Fruit fly (Drosophila melanogaster) whole organism, embryonic: ENCODE measurements around the gene Sec5.

ENCODE experiments used
- Aef1 ChIP-seq: fragments of 200-800 bp; sonication (Bioruptor generic); IDR thresholded peaks from 3 replicates; pipeline ENCODE4 v1.3.6; 2022; ENCODE audit warnings: missing biosample characterization, missing genetic modification characterization
- Blimp-1 ChIP-seq: fragments of 200-800 bp; sonication (Bioruptor generic); optimal IDR thresholded peaks from 3 replicates; lab custom pipeline; 2018; ENCODE audit warnings: missing biosample characterization, missing genetic modification characterization, mild to moderate bottlenecking, moderate library complexity, missing genetic modification reagents
- CG1233 ChIP-seq: fragments of 200-800 bp; sonication (Bioruptor generic); optimal IDR thresholded peaks from 4 replicates; lab custom pipeline; 2018; ENCODE audit warnings: missing biosample characterization, mild to moderate bottlenecking, missing genetic modification characterization
- CG14441 ChIP-seq: fragments of 200-800 bp; sonication (Bioruptor generic); IDR thresholded peaks from 2 replicates; pipeline ENCODE4 v1.3.6; 2022; ENCODE audit warnings: missing biosample characterization, missing genetic modification characterization
- CG15514 ChIP-seq: fragments of 200-800 bp; sonication (Bioruptor generic); optimal IDR thresholded peaks from 3 replicates; lab custom pipeline; 2017; ENCODE audit warnings: missing biosample characterization, missing genetic modification characterization, mild to moderate bottlenecking, moderate library complexity, missing genetic modification reagents
- CG17802 ChIP-seq: fragments of 200-800 bp; sonication (Bioruptor generic); optimal IDR thresholded peaks from 2 replicates; lab custom pipeline; 2018; ENCODE audit warnings: missing biosample characterization, mild to moderate bottlenecking, missing genetic modification characterization, moderate library complexity
- CG17829 ChIP-seq: fragments of 200-800 bp; optimal IDR thresholded peaks from 2 replicates; lab custom pipeline; 2019; ENCODE audit warnings: missing biosample characterization, mild to moderate bottlenecking, missing genetic modification characterization, moderate library complexity
- CG2712 ChIP-seq: fragments of 200-800 bp; optimal IDR thresholded peaks from 3 replicates; lab custom pipeline; 2019; ENCODE audit warnings: missing biosample characterization, mild to moderate bottlenecking, missing genetic modification characterization, moderate library complexity
- CG31441 ChIP-seq: fragments of 200-800 bp; sonication (Bioruptor generic); IDR thresholded peaks from 2 replicates; pipeline ENCODE4 v1.3.6; 2022; ENCODE audit warnings: missing biosample characterization, missing genetic modification characterization
- CG3163 ChIP-seq: fragments of 200-800 bp; sonication (Bioruptor generic); optimal IDR thresholded peaks from 3 replicates; lab custom pipeline; 2016; ENCODE audit warnings: missing biosample characterization, missing genetic modification characterization
- CG3847 ChIP-seq: fragments of 200-800 bp; sonication (Bioruptor generic); IDR thresholded peaks from 2 replicates; pipeline ENCODE4 v1.3.6; 2022; ENCODE audit warnings: missing biosample characterization, missing genetic modification characterization
- CG4424 ChIP-seq: fragments of 200-800 bp; sonication (Bioruptor generic); optimal IDR thresholded peaks from 3 replicates; lab custom pipeline; 2016; ENCODE audit warnings: missing biosample characterization, missing genetic modification characterization
- CG6175 ChIP-seq: fragments of 200-800 bp; sonication (Bioruptor generic); IDR thresholded peaks from 3 replicates; pipeline ENCODE4 v1.3.6; 2022; ENCODE audit warnings: missing biosample characterization, missing genetic modification characterization
- CG7963 ChIP-seq: fragments of 200-800 bp; sonication (Bioruptor generic); IDR thresholded peaks from 3 replicates; pipeline ENCODE4 v1.3.6; 2022; ENCODE audit warnings: missing biosample characterization, missing genetic modification characterization; ENCODE audit not compliant: partially characterized antibody
- CG7987 ChIP-seq: fragments of 200-800 bp; sonication (Bioruptor generic); optimal IDR thresholded peaks from 2 replicates; lab custom pipeline; 2018; ENCODE audit warnings: missing biosample characterization, mild to moderate bottlenecking, missing genetic modification characterization, moderate library complexity
- CG8388 ChIP-seq: fragments of 200-800 bp; sonication (Bioruptor generic); optimal IDR thresholded peaks from 2 replicates; lab custom pipeline; 2019; ENCODE audit warnings: missing biosample characterization, mild to moderate bottlenecking, missing genetic modification characterization, moderate library complexity
- CG9876 ChIP-seq: fragments of 200-800 bp; sonication (Bioruptor generic); optimal IDR thresholded peaks from 2 replicates; lab custom pipeline; 2016; ENCODE audit warnings: missing biosample characterization, missing genetic modification characterization
- CTCF ChIP-seq: fragments of 200-800 bp; sonication (Bioruptor generic); optimal IDR thresholded peaks from 2 replicates; lab custom pipeline; 2017; ENCODE audit warnings: missing biosample characterization, mild to moderate bottlenecking, missing genetic modification characterization, moderate library complexity
- D19A ChIP-seq: fragments of 200-800 bp; optimal IDR thresholded peaks from 3 replicates; lab custom pipeline; 2019; ENCODE audit warnings: missing biosample characterization, mild to moderate bottlenecking, missing genetic modification characterization, moderate library complexity
- Drgx ChIP-seq: fragments of 200-800 bp; sonication (Bioruptor generic); IDR thresholded peaks from 2 replicates; pipeline ENCODE4 v1.3.6; 2022; ENCODE audit warnings: missing biosample characterization, missing genetic modification characterization
- E2f2 ChIP-seq: fragments of 200-800 bp; sonication (Bioruptor generic); IDR thresholded peaks from 2 replicates; pipeline ENCODE4 v1.3.6; 2022; ENCODE audit warnings: missing biosample characterization, missing genetic modification characterization
- Hey ChIP-seq: fragments of 200-800 bp; sonication (Bioruptor generic); optimal IDR thresholded peaks from 3 replicates; lab custom pipeline; 2018; ENCODE audit warnings: missing biosample characterization, mild to moderate bottlenecking, missing genetic modification characterization
- HmgZ ChIP-seq: fragments of 200-800 bp; sonication (Bioruptor generic); optimal IDR thresholded peaks from 2 replicates; lab custom pipeline; 2018; ENCODE audit warnings: missing biosample characterization, mild to moderate bottlenecking, missing genetic modification characterization
- Jarid2 ChIP-seq: fragments of 200-800 bp; sonication (Bioruptor generic); optimal IDR thresholded peaks from 3 replicates; lab custom pipeline; 2017; ENCODE audit warnings: mild to moderate bottlenecking, missing biosample characterization, missing genetic modification reagents, missing genetic modification characterization
- NK7.1 ChIP-seq: fragments of 200-800 bp; sonication (Bioruptor generic); optimal IDR thresholded peaks from 3 replicates; lab custom pipeline; 2016; ENCODE audit warnings: missing biosample characterization, missing genetic modification characterization
- PHDP ChIP-seq: fragments of 200-800 bp; sonication (Bioruptor generic); optimal IDR thresholded peaks from 3 replicates; lab custom pipeline; 2018; ENCODE audit warnings: missing biosample characterization, mild to moderate bottlenecking, missing genetic modification characterization, moderate library complexity
- Side ChIP-seq: fragments of 200-800 bp; sonication (Bioruptor generic); optimal IDR thresholded peaks from 2 replicates; lab custom pipeline; 2016; ENCODE audit warnings: missing biosample characterization, missing genetic modification characterization
- Vsx1 ChIP-seq: fragments of 200-800 bp; sonication (Bioruptor generic); optimal IDR thresholded peaks from 2 replicates; lab custom pipeline; 2017; ENCODE audit warnings: missing biosample characterization, mild to moderate bottlenecking, missing genetic modification characterization, missing genetic modification reagents
- al ChIP-seq: fragments of 200-800 bp; sonication (Bioruptor generic); IDR thresholded peaks from 2 replicates; pipeline ENCODE4 v1.3.6; 2022; ENCODE audit warnings: missing biosample characterization, missing genetic modification characterization
- ase ChIP-seq: fragments of 200-800 bp; sonication (Bioruptor generic); IDR thresholded peaks from 3 replicates; pipeline ENCODE4 v1.3.6; 2022; ENCODE audit warnings: missing biosample characterization, missing genetic modification characterization
- ash1 ChIP-seq: fragments of 200-800 bp; sonication (Bioruptor generic); optimal IDR thresholded peaks from 2 replicates; lab custom pipeline; 2018; ENCODE audit warnings: missing biosample characterization, mild to moderate bottlenecking, missing genetic modification characterization
- ato ChIP-seq: fragments of 200-800 bp; sonication (Bioruptor generic); IDR thresholded peaks from 2 replicates; pipeline ENCODE4 v1.3.6; 2022; ENCODE audit warnings: missing biosample characterization, missing genetic modification characterization; ENCODE audit not compliant: partially characterized antibody
- bcd ChIP-seq: fragments of 200-800 bp; sonication (Bioruptor generic); optimal IDR thresholded peaks from 2 replicates; lab custom pipeline; 2017; ENCODE audit warnings: missing biosample characterization, mild to moderate bottlenecking, missing genetic modification characterization
- chinmo ChIP-seq: fragments of 200-800 bp; sonication (Bioruptor generic); IDR thresholded peaks from 4 replicates; pipeline ENCODE4 v1.3.6; 2022; ENCODE audit warnings: missing biosample characterization, missing genetic modification characterization; ENCODE audit not compliant: partially characterized antibody
- corto ChIP-seq: fragments of 200-800 bp; sonication (Bioruptor generic); optimal IDR thresholded peaks from 2 replicates; lab custom pipeline; 2016; ENCODE audit warnings: missing biosample characterization, mild to moderate bottlenecking, missing genetic modification characterization, moderate library complexity
- crol ChIP-seq: fragments of 200-800 bp; sonication (Bioruptor generic); IDR thresholded peaks from 2 replicates; pipeline ENCODE4 v1.3.6; 2022; ENCODE audit warnings: missing biosample characterization, missing genetic modification characterization
- dpn ChIP-seq, 2 experiments: fragments of 200-800 bp; sonication (Bioruptor generic); optimal IDR thresholded peaks; 3 replicates each; lab custom pipeline; 2016; ENCODE audit warnings: missing biosample characterization in 2 of 2, missing genetic modification characterization in 2 of 2
- en ChIP-seq: fragments of 200-800 bp; sonication (Bioruptor generic); optimal IDR thresholded peaks from 2 replicates; lab custom pipeline; 2016; ENCODE audit warnings: missing biosample characterization, missing genetic modification characterization
- eve ChIP-seq, 2 experiments: fragments of >200 bp; optimal IDR thresholded peaks; 2 replicates each; lab custom pipeline; 2017; ENCODE audit warnings: missing biosample characterization in 2 of 2, missing genetic modification characterization in 2 of 2
- gem ChIP-seq: fragments of 200-800 bp; sonication (Bioruptor generic); optimal IDR thresholded peaks from 2 replicates; lab custom pipeline; 2019; ENCODE audit warnings: missing biosample characterization, mild to moderate bottlenecking, missing genetic modification characterization, moderate library complexity
- hkb ChIP-seq, 2 experiments: fragments of 200-800 bp in 1 of 2; fragments of >200 bp in 1 of 2; sonication (Bioruptor generic) in 1 of 2; IDR thresholded peaks in 1 of 2; optimal IDR thresholded peaks in 1 of 2; 2 replicates each; pipeline versions ENCODE4 v1.3.6 to Lab custom; 2017 to 2022; ENCODE audit warnings: missing biosample characterization in 1 of 2, missing genetic modification characterization in 1 of 2
- luna ChIP-seq: fragments of 200-800 bp; sonication (Bioruptor generic); optimal IDR thresholded peaks from 2 replicates; lab custom pipeline; 2016; ENCODE audit warnings: missing biosample characterization, missing genetic modification characterization
- nmo ChIP-seq: fragments of 200-800 bp; sonication (Bioruptor generic); optimal IDR thresholded peaks from 2 replicates; lab custom pipeline; 2018; ENCODE audit warnings: missing biosample characterization, mild to moderate bottlenecking, missing genetic modification characterization, moderate library complexity
- sug ChIP-seq: fragments of 200-800 bp; optimal IDR thresholded peaks from 2 replicates; lab custom pipeline; 2019; ENCODE audit warnings: missing biosample characterization, mild to moderate bottlenecking, missing genetic modification characterization, moderate library complexity
- trem ChIP-seq: fragments of 200-800 bp; optimal IDR thresholded peaks from 3 replicates; lab custom pipeline; 2019; ENCODE audit warnings: missing biosample characterization, mild to moderate bottlenecking, missing genetic modification characterization, moderate library complexity
- unc-4 ChIP-seq: fragments of 200-800 bp; sonication (Bioruptor generic); IDR thresholded peaks from 2 replicates; pipeline ENCODE4 v1.3.6; 2022; ENCODE audit warnings: missing biosample characterization, missing genetic modification characterization; ENCODE audit not compliant: partially characterized antibody
- vvl ChIP-seq: fragments of 200-800 bp; sonication (Bioruptor generic); IDR thresholded peaks from 2 replicates; pipeline ENCODE4 v1.3.6; 2022; ENCODE audit warnings: missing biosample characterization, missing genetic modification characterization
- zen ChIP-seq: fragments of 200-800 bp; sonication (Bioruptor generic); optimal IDR thresholded peaks from 3 replicates; lab custom pipeline; 2018; ENCODE audit warnings: missing biosample characterization, mild to moderate bottlenecking, missing genetic modification characterization, moderate library complexity
- zf30C ChIP-seq: fragments of 200-800 bp; sonication (Bioruptor generic); optimal IDR thresholded peaks from 3 replicates; lab custom pipeline; 2018; ENCODE audit warnings: missing biosample characterization, mild to moderate bottlenecking, missing genetic modification characterization

Gene Sec5

DNA sequence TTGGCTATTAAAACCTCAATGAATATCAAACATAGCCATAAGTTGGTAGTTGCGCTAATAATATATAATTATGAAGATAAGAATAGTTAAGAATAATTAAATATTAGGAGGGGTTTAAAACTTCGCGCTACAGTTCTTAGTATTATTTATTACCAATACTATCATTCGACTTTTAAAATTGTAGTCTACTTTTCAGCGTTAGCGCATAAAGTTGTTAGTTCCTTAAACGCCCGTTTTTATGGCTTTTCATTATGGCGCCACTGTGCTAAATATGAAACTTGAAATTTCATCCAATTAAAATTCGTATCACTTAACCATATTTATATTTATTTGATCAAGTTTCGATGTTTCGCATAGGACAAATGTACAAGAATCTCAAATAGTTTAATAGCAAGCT lies 23.3 kb downstream of the Sec5 start (continued):
- TF ChIP-seq corto (GFP tag; lab: Kevin White, UChicago), result no peak
- no peak for TF ChIP-seq HmgZ (tag; lab: Kevin White, UChicago)
- peak; percentile 96 for TF ChIP-seq CTCF (GFP tag; lab: Kevin White, UChicago)
- TF ChIP-seq PHDP (tag; lab: Kevin White, UChicago), result no peak
- no peak for TF ChIP-seq ato (GFP tag; lab: Robert Waterston, UW)
- no peak for TF ChIP-seq CG17802
- TF ChIP-seq CG7987, result no peak
- no peak for TF ChIP-seq CG9876
- TF ChIP-seq vvl (GFP tag; lab: Robert Waterston, UW), result 0 out of 2 replicates have a peak, but pooled peaks have one; percentile 11
- no peak for TF ChIP-seq CG14441 (GFP tag; lab: Robert Waterston, UW)
- TF ChIP-seq CG15514 (GFP tag; lab: Kevin White, UChicago), result no peak
- TF ChIP-seq Vsx1 (GFP tag; lab: Kevin White, UChicago), result peak; percentile 20
- TF ChIP-seq CG2712 (tag; lab: Kevin White, UChicago), result peak; percentile 28
- TF ChIP-seq CG17829 (tag; lab: Kevin White, UChicago), result peak; percentile 1
- TF ChIP-seq CG1233, result peak; percentile 8
- no peak for TF ChIP-seq dpn (GFP tag; optimal IDR thresholded peaks at IDR 0.05; lab: Kevin White, UChicago)
- TF ChIP-seq trem (tag; lab: Kevin White, UChicago), result peak; percentile 35
- TF ChIP-seq CG6175 (GFP tag; lab: Robert Waterston, UW), result no peak
- no peak for TF ChIP-seq CG31441
- TF ChIP-seq eve (GFP tag; optimal IDR thresholded peaks at IDR 0.05; lab: Kevin White, UChicago), result peak in 1 of 2 experiments; percentile 22
- TF ChIP-seq gem (tag; lab: Kevin White, UChicago), result peak; percentile 19
- TF ChIP-seq zen (tag; lab: Kevin White, UChicago), result peak; percentile 18
- TF ChIP-seq Aef1 (GFP tag; lab: Robert Waterston, UW), result no peak
- TF ChIP-seq CG4424 (GFP tag; lab: Kevin White, UChicago), result peak; percentile 1
- TF ChIP-seq E2f2, result peak; percentile 80
- TF ChIP-seq chinmo, result peak; percentile 14; the same call in 1 of the 4 replicates

DNA sequence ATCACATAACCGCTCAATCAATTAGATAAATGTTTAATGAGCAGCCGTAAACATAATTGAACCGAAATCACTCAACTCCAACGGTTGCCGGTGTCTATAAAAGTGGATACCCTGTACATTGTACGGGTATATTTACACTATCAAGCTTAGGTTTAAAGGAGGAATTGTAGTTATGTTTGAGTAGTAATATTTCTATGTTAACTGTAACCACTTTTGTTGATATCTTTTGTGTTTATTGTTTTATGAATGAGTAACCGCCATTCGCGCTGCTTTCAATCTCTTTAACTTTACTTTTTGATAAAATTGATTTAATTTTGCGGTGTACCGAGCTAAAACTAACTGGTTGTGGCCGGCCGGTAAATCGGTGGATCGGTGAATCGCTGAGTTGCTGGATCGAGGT lies 24.9 kb downstream of the Sec5 start:
- no peak for TF ChIP-seq Side (GFP tag; lab: Kevin White, UChicago)
- TF ChIP-seq Drgx (GFP tag; lab: Robert Waterston, UW), result peak; percentile 80

DNA sequence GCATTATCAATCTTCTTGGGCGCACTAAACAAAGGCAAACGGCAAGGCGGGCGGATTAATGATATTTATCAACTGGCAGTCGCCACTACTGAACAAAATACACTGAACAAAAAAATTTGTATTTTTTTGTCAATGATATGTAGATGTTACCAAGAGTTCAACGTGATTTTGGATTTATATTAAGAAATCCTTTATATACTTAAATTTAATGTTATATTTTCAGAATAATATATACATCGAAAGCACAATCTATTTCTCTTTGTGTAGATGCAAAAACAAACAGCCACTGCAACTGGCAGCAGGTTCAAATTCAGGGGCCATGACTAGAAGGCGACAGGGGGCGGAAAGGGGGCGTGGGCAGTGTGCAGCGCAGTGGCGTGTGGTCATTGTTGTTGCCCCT lies 25.6 kb downstream of the Sec5 start:
- TF ChIP-seq CG3847, result no peak
- TF ChIP-seq bcd (GFP tag; lab: Kevin White, UChicago), result peak; percentile 0
- TF ChIP-seq ash1 (GFP tag; lab: Kevin White, UChicago), result no peak
- TF ChIP-seq D19A (tag; lab: Kevin White, UChicago), result no peak
- peak; percentile 45; the same call in 1 of the 2 replicates for TF ChIP-seq vvl (GFP tag; lab: Robert Waterston, UW)
- TF ChIP-seq sug (tag; lab: Kevin White, UChicago), result no peak
- TF ChIP-seq ase (GFP tag; lab: Robert Waterston, UW), result 0 out of 3 replicates have a peak, but pooled peaks have one; percentile 32
- no peak for TF ChIP-seq CG3163 (GFP tag; lab: Kevin White, UChicago)
- TF ChIP-seq CG8388 (GFP tag; lab: Kevin White, UChicago), result peak; percentile 4
- TF ChIP-seq Hey (tag; lab: Kevin White, UChicago), result no peak
- TF ChIP-seq zf30C (GFP tag; lab: Kevin White, UChicago), result no peak
- no peak for TF ChIP-seq Jarid2 (GFP tag; lab: Kevin White, UChicago)
- no peak for TF ChIP-seq NK7.1 (GFP tag; lab: Kevin White, UChicago)
- no peak for TF ChIP-seq hkb (optimal IDR thresholded peaks at IDR 0.05; lab: Kevin White, UChicago)
- TF ChIP-seq hkb (GFP tag; IDR thresholded peaks at IDR 0.05; lab: Robert Waterston, UW), result 0 out of 2 replicates have a peak, but pooled peaks have one; percentile 16
- no peak for TF ChIP-seq CG17829 (tag; lab: Kevin White, UChicago)
- TF ChIP-seq en, result no peak
- peak; percentile 32 for TF ChIP-seq Blimp-1 (GFP tag; lab: Kevin White, UChicago)
- TF ChIP-seq nmo (GFP tag; lab: Kevin White, UChicago), result peak; percentile 30
- no peak for TF ChIP-seq CG7963 (GFP tag; lab: Robert Waterston, UW)
- 0 out of 2 replicates have a peak, but pooled peaks have one; percentile 16 for TF ChIP-seq crol (GFP tag; lab: Robert Waterston, UW)
- no peak for TF ChIP-seq unc-4 (GFP tag; lab: Robert Waterston, UW)
- TF ChIP-seq luna (GFP tag; lab: Kevin White, UChicago), result no peak
- TF ChIP-seq al (GFP tag; lab: Robert Waterston, UW), result no peak
